Worm (Caenorhabditis elegans) whole organism, L4 larva: ENCODE measurements around the gene best-1.
"Not testable (repeated sequence)": the region's sequence is repeated elsewhere in the genome, so short reads cannot be mapped to it uniquely, and the experiment has no call there.

ENCODE experiments used
- F10B5.3 ChIP-seq: sonication (generic microtip); optimal IDR thresholded peaks from 2 replicates; lab custom pipeline; 2016; ENCODE audit warnings: mild to moderate bottlenecking, missing genetic modification characterization, missing compliant biosample characterization
- ceh-28 ChIP-seq: fragments of 150-350 bp; optimal IDR thresholded peaks from 2 replicates; lab custom pipeline; 2014; ENCODE audit warnings: missing biosample characterization, missing genetic modification reagents, missing genetic modification characterization
- egl-27 ChIP-seq: sonication (generic microtip); optimal IDR thresholded peaks from 3 replicates; lab custom pipeline; 2017; ENCODE audit warnings: missing biosample characterization, missing genetic modification reagents, missing genetic modification characterization
- mdl-1 ChIP-seq, 2 experiments: fragments of 150-350 bp in 1 of 2; sonication (generic microtip) in 1 of 2; optimal IDR thresholded peaks; 2 replicates each; lab custom pipeline; 2014 to 2017; ENCODE audit warnings: missing biosample characterization in 2 of 2, missing genetic modification characterization in 2 of 2
- mxl-3 ChIP-seq: fragments of 200-800 bp; sonication (Bioruptor generic); optimal IDR thresholded peaks from 2 replicates; lab custom pipeline; 2018; ENCODE audit warnings: mild to moderate bottlenecking, missing genetic modification characterization, missing compliant biosample characterization

- not testable (repeated sequence) for TF ChIP-seq mdl-1 (tag; optimal IDR thresholded peaks at IDR 0.05; lab: Kevin White, UChicago); ceh-28; F10B5.3; mxl-3 (GFP tag; lab: Kevin White, UChicago); egl-27 (tag; lab: Kevin White, UChicago)
These were observed 31.2 kb upstream of the best-1 start for ce11 chrIV:13140792-13141191.
